Fruit fly (Drosophila melanogaster) whole organism, prepupa: ENCODE results near the gene CG32483.

Experiments
- CG6163 ChIP-seq: fragments of 200-800 bp; sonication (Bioruptor generic); IDR thresholded peaks from 3 replicates; pipeline ENCODE4 v1.3.6; 2022; ENCODE audit warnings: missing biosample characterization, missing genetic modification characterization
- CG6854 ChIP-seq: fragments of 200-800 bp; sonication (Bioruptor generic); optimal IDR thresholded peaks from 2 replicates; lab custom pipeline; 2017; ENCODE audit warnings: missing biosample characterization, mild to moderate bottlenecking, missing genetic modification characterization
- Lpt ChIP-seq: fragments of 200-800 bp; sonication (Bioruptor generic); optimal IDR thresholded peaks from 3 replicates; lab custom pipeline; 2016; ENCODE audit warnings: missing biosample characterization, missing genetic modification characterization
- eg ChIP-seq: fragments of 200-800 bp; sonication (Bioruptor generic); IDR thresholded peaks from 3 replicates; pipeline ENCODE4 v1.3.6; 2022; ENCODE audit warnings: missing biosample characterization, missing genetic modification characterization
- fd59A ChIP-seq: fragments of 200-800 bp; sonication (Bioruptor generic); optimal IDR thresholded peaks from 2 replicates; lab custom pipeline; 2017; ENCODE audit warnings: missing biosample characterization, mild to moderate bottlenecking, missing genetic modification characterization, missing genetic modification reagents

DNA sequence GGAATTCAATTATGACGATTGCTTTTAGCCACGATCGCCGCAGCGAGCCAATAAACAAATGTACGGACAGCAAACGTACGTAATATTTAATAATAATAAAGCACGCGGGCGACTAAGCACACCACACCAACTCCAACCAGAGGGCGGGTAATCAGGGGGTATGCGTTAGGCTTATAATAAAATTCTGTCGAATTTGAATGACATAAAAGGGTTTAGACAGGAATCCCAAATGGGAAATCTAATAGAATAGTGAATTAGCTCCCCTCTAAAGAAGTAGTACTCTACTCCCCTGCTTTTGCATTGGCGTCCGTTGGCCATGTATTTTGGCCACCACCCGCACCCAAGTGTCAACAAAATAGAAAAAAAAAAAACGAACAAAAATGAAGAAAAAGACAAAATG lies 32.5 kb upstream of the CG32483 start:
- no peak for TF ChIP-seq Lpt (GFP tag; lab: Kevin White, UChicago)
- TF ChIP-seq CG6163 (GFP tag; lab: Robert Waterston, UW): peak; percentile 33; the same call in 2 of the 3 replicates
- TF ChIP-seq CG6854 (GFP tag; lab: Kevin White, UChicago): no peak
- TF ChIP-seq fd59A: no peak
- peak; percentile 83 for TF ChIP-seq eg (GFP tag; lab: Robert Waterston, UW)
